Worm (Caenorhabditis elegans) whole organism, L4 larva: ENCODE measurements around the gene B0024.4.

Experiments used
- ceh-28 ChIP-seq: fragments of 150-350 bp; optimal IDR thresholded peaks from 2 replicates; lab custom pipeline; 2014; ENCODE audit warnings: missing biosample characterization, missing genetic modification reagents, missing genetic modification characterization
- egl-27 ChIP-seq: sonication (generic microtip); optimal IDR thresholded peaks from 3 replicates; lab custom pipeline; 2017; ENCODE audit warnings: missing biosample characterization, missing genetic modification reagents, missing genetic modification characterization
- jun-1 ChIP-seq: fragments of 150-350 bp; optimal IDR thresholded peaks from 2 replicates; lab custom pipeline; 2014; ENCODE audit warnings: missing biosample characterization, missing genetic modification reagents, missing genetic modification characterization
- lin-13 ChIP-seq: fragments of 150-350 bp; optimal IDR thresholded peaks from 2 replicates; lab custom pipeline; 2014; ENCODE audit warnings: missing biosample characterization, missing genetic modification reagents, missing genetic modification characterization
- nhr-25 ChIP-seq: sonication (generic microtip); optimal IDR thresholded peaks from 2 replicates; lab custom pipeline; 2017; ENCODE audit warnings: missing genetic modification characterization, mild to moderate bottlenecking, missing compliant biosample characterization, antibody characterized with exemption, moderate library complexity, borderline replicate concordance; ENCODE audit not compliant: insufficient read depth
- nhr-77 ChIP-seq: fragments of 150-350 bp; optimal IDR thresholded peaks from 2 replicates; lab custom pipeline; 2014; ENCODE audit warnings: missing biosample characterization, missing genetic modification characterization
- pqm-1 ChIP-seq: sonication (generic microtip); optimal IDR thresholded peaks from 2 replicates; lab custom pipeline; 2017; ENCODE audit warnings: missing biosample characterization, missing genetic modification characterization
- snpc-4 ChIP-seq: fragments of 150-350 bp; optimal IDR thresholded peaks from 2 replicates; lab custom pipeline; 2014; ENCODE audit warnings: missing biosample characterization, missing genetic modification characterization
- tra-1 ChIP-seq: fragments of 200-800 bp; sonication (Bioruptor generic); IDR thresholded peaks from 2 replicates; pipeline ENCODE4 v1.3.6; 2022; ENCODE audit warnings: missing genetic modification reagents, missing genetic modification characterization, missing compliant biosample characterization
- ztf-11 ChIP-seq: fragments of 150-350 bp; optimal IDR thresholded peaks from 2 replicates; lab custom pipeline; 2014; ENCODE audit warnings: missing biosample characterization, missing genetic modification characterization

- no peak for TF ChIP-seq lin-13 (GFP tag; lab: Kevin White, UChicago)
- no peak for TF ChIP-seq ztf-11 (tag; lab: Kevin White, UChicago)
- no peak for TF ChIP-seq jun-1 (tag; lab: Kevin White, UChicago)
- TF ChIP-seq tra-1: no peak
- no peak for TF ChIP-seq nhr-25 (tag; lab: Kevin White, UChicago)
- no peak for TF ChIP-seq egl-27 (tag; lab: Kevin White, UChicago)
- no peak for TF ChIP-seq pqm-1 (tag; lab: Kevin White, UChicago)
- no peak for TF ChIP-seq ceh-28 (tag; lab: Kevin White, UChicago)
- TF ChIP-seq snpc-4: no peak
- TF ChIP-seq nhr-77 (tag; lab: Kevin White, UChicago): no peak
Measured at ce11 chrV:10270214-10270613, 27.0 kb upstream of the B0024.4 start, which contains the start of gene ric-4.
